Worm (Caenorhabditis elegans): ENCODE data around the gene F44E2.3.

Gene F44E2.3

DNA sequence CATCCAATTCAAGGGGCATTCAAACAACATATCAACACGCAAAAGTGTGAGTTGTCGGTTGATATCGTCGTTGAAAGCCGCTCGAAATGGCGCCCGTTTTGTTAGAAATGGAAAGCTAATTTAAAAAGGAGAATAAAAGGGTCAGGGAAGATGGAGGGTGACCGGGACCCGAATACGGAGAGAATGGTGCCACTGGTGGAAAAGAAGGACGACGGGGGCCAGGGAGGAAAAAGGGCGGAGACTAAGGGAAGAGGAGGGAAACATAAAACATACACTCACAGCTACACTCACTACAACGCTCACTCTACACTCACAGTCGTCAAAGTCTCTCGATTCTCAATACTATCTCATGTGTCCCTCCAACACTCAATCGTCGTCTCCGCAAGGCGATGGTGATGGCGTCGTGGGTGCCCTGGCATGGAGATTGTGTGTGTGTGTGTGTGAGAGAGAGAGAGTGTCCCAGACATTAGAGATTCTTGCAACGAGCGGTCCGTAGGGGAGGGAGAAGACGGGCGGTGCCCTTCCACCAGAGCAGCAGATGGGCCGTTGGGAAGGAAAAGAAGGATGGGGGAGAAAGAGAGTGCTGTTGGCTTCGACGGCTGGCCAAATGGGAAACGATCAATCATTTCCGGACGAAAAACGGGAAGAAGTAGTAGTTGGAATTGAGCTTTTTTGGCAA is 45.0 kb upstream of the F44E2.3 start (continued):
- TF ChIP-seq pha-2 (tag; optimal IDR thresholded peaks at IDR 0.05) = no peak
- TF ChIP-seq hlh-15 (tag; optimal IDR thresholded peaks at IDR 0.05) = no peak
- TF ChIP-seq ama-1 (optimal IDR thresholded peaks at IDR 0.05) = peak; percentile 70
- TF ChIP-seq eyg-1 (tag; optimal IDR thresholded peaks at IDR 0.05) = no peak
- no peak for TF ChIP-seq pag-3 (tag; optimal IDR thresholded peaks at IDR 0.05; ENCODE audit: borderline replicate concordance)
- peak; percentile 75 for TF ChIP-seq ceh-14 (tag; optimal IDR thresholded peaks at IDR 0.05)
- TF ChIP-seq ztf-16 (tag; optimal IDR thresholded peaks at IDR 0.05) = peak; percentile 36
- TF ChIP-seq mec-3 (tag; optimal IDR thresholded peaks at IDR 0.05; ENCODE audit: borderline replicate concordance) = no peak
- peak; percentile 85 for TF ChIP-seq pros-1 (tag; optimal IDR thresholded peaks at IDR 0.05)
- TF ChIP-seq ahr-1 (tag; optimal IDR thresholded peaks at IDR 0.05) = no peak
- no peak for TF ChIP-seq K09A11.1 (tag; optimal IDR thresholded peaks at IDR 0.05; ENCODE audit: insufficient read depth)
- TF ChIP-seq dmd-4 (tag; optimal IDR thresholded peaks at IDR 0.05; ENCODE audit: borderline replicate concordance) = no peak
- peak; percentile 94 for TF ChIP-seq nfya-1 (tag; optimal IDR thresholded peaks at IDR 0.05)
- peak; percentile 86 for TF ChIP-seq syd-9 (tag; optimal IDR thresholded peaks at IDR 0.05)
- TF ChIP-seq hlh-8 (tag; optimal IDR thresholded peaks at IDR 0.05) = peak; percentile 75
- TF ChIP-seq unc-86 (tag; optimal IDR thresholded peaks at IDR 0.05) = no peak
- TF ChIP-seq ttx-3 (tag; optimal IDR thresholded peaks at IDR 0.05) = no peak
- TF ChIP-seq elt-2 (tag; optimal IDR thresholded peaks at IDR 0.05) = no peak
- peak; percentile 75 for TF ChIP-seq C08G9.2 (tag; optimal IDR thresholded peaks at IDR 0.05)
- peak; percentile 14 for TF ChIP-seq pqm-1 (tag; optimal IDR thresholded peaks at IDR 0.05)
- TF ChIP-seq T23F11.4 (GFP tag; optimal IDR thresholded peaks at IDR 0.05) = peak; percentile 63
- TF ChIP-seq zip-5 (tag; optimal IDR thresholded peaks at IDR 0.05) = no peak
- TF ChIP-seq fkh-10 (GFP tag; optimal IDR thresholded peaks at IDR 0.05) = no peak
- TF ChIP-seq fkh-6 (tag; optimal IDR thresholded peaks at IDR 0.05) = peak; percentile 51
- TF ChIP-seq ceh-34 (tag; optimal IDR thresholded peaks at IDR 0.05) = peak; percentile 80
- peak; percentile 89 for TF ChIP-seq unc-55 (GFP tag; optimal IDR thresholded peaks at IDR 0.05)
- TF ChIP-seq unc-42 (tag; optimal IDR thresholded peaks at IDR 0.05) = peak; percentile 83
- TF ChIP-seq sdc-2 (tag; optimal IDR thresholded peaks at IDR 0.05) = peak; percentile 70
- TF ChIP-seq fax-1 (tag; optimal IDR thresholded peaks at IDR 0.05) = no peak
- TF ChIP-seq hlh-6 (tag; optimal IDR thresholded peaks at IDR 0.05) = peak; percentile 11

DNA sequence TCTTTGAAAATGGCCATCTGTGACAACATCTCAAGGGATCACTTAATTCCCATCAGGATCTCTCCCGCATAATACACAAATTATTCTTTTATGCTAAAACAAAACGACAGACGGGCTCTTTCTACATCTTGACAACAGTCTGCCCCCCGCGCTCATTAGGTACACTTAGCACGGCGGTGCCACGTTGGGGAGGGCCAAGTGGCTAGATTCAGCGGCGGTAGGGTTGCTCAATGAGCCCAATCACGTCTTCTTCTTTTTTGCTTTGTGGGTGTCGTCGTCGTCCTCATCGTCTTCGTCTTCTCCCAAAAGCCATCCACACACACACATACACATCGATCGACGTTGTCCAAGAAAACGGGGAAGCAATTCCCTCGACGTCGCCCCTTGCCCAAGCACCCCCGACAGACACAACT is 43.9 kb upstream of the F44E2.3 start:
- TF ChIP-seq hlh-6 (tag; optimal IDR thresholded peaks at IDR 0.05) (peak; percentile 26), eyg-1 (tag; optimal IDR thresholded peaks at IDR 0.05) (peak; percentile 43), dve-1 (tag; optimal IDR thresholded peaks at IDR 0.05) (no peak), odd-2 (tag; optimal IDR thresholded peaks at IDR 0.05) (no peak), sox-4 (tag; optimal IDR thresholded peaks at IDR 0.05) (peak; percentile 1), unc-42 (tag; optimal IDR thresholded peaks at IDR 0.05) (peak; percentile 73), madf-2 (tag; optimal IDR thresholded peaks at IDR 0.05) (no peak), ceh-31 (tag; optimal IDR thresholded peaks at IDR 0.05) (peak; percentile 36), elt-2 (tag; optimal IDR thresholded peaks at IDR 0.05) (no peak), nfya-1 (tag; optimal IDR thresholded peaks at IDR 0.05) (peak; percentile 37), unc-3 (GFP tag; conservative IDR thresholded peaks at IDR 0.05) (no peak), unc-3 (tag; optimal IDR thresholded peaks at IDR 0.05) (peak; percentile 47), ceh-48 (tag; optimal IDR thresholded peaks at IDR 0.05) (peak; percentile 57), syd-9 (tag; optimal IDR thresholded peaks at IDR 0.05) (peak; percentile 5), hlh-15 (tag; optimal IDR thresholded peaks at IDR 0.05) (no peak), ref-2 (tag; optimal IDR thresholded peaks at IDR 0.05) (peak; percentile 2)

DNA sequence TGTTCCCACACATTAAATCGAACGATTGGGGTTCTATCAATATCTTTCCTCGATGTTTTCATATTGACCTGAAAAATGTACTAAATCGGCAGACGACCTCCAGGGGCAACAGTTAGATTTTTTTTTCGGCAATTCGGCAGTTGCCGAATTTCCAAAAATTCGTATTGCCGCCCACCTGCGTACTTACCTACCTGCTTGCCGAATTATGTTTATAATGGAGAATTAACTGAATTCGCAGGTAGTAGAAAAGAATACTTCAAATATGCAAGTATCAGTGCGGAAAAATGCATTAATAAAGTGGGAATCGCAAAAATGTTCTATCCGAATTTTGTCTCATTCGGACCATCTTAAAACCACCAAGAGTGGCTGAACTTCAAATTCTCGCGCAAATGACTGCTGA is 40.6 kb upstream of the F44E2.3 start:
- TF ChIP-seq ahr-1 (tag; optimal IDR thresholded peaks at IDR 0.05) (no peak), unc-42 (tag; optimal IDR thresholded peaks at IDR 0.05) (no peak), ztf-16 (tag; optimal IDR thresholded peaks at IDR 0.05) (no peak), tbx-2 (tag; optimal IDR thresholded peaks at IDR 0.05) (no peak), pax-1 (tag; optimal IDR thresholded peaks at IDR 0.05) (no peak), lim-6 (tag; optimal IDR thresholded peaks at IDR 0.05) (no peak), K02D7.2 (tag; optimal IDR thresholded peaks at IDR 0.05) (no peak)
